Worm (Caenorhabditis elegans) whole organism, midembryonic: ENCODE data around the gene K10C2.8.

Experiments used
- T22C8.4 ChIP-seq: fragments of 200-800 bp; sonication (Bioruptor generic); IDR thresholded peaks from 2 replicates; pipeline ENCODE4 v1.3.6; 2022; ENCODE audit warnings: missing genetic modification characterization, missing compliant biosample characterization
- cog-1 ChIP-seq: sonication (generic microtip); optimal IDR thresholded peaks from 2 replicates; lab custom pipeline; 2016; ENCODE audit warnings: missing genetic modification characterization, missing compliant biosample characterization
- flt-1 ChIP-seq: fragments of 200-800 bp; sonication (Bioruptor generic); IDR thresholded peaks from 2 replicates; pipeline ENCODE4 v1.3.6; 2022; ENCODE audit warnings: missing genetic modification characterization, missing compliant biosample characterization
- ref-1 ChIP-seq: fragments of 200-800 bp; sonication (Bioruptor generic); conservative IDR thresholded peaks from 2 replicates; pipeline ENCODE4 v1.3.6; 2022; ENCODE audit warnings: missing genetic modification reagents, missing genetic modification characterization, missing compliant biosample characterization
- tab-1 ChIP-seq: fragments of 200-800 bp; sonication (Bioruptor generic); IDR thresholded peaks from 2 replicates; pipeline ENCODE4 v1.3.6; 2022; ENCODE audit warnings: missing genetic modification characterization, missing compliant biosample characterization
- ztf-29 ChIP-seq: fragments of 200-800 bp; sonication (Bioruptor generic); IDR thresholded peaks from 2 replicates; pipeline ENCODE4 v1.3.6; 2022; ENCODE audit warnings: missing genetic modification reagents, missing genetic modification characterization, missing compliant biosample characterization

DNA sequence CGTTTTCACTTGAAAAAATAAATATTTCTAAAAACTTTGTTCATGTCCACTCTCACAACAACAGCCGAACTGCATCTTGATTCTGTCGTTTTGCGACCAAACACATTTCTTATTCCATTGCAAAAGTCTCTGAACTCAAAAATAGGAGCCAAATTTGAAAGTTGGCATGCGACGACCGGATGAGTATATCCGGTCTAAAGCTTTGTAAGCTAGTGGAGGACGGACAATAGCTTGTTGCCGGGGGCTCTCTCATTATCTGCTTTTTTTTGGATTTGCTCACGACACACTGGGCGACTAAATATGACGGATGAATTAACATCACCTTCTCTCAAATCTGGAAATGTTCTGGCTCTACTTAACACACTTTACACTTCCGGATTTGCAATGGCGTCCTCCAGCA, 24.3 kb upstream of the K10C2.8 start, which contains the start of gene K04E7.1:
- no peak for TF ChIP-seq T22C8.4 (GFP tag; lab: Robert Waterston, UW)
- TF ChIP-seq ref-1 (GFP tag; lab: Robert Waterston, UW) = no peak
- TF ChIP-seq tab-1 = no peak
- TF ChIP-seq flt-1 = no peak
- TF ChIP-seq ztf-29 (GFP tag; lab: Robert Waterston, UW) = no peak
- TF ChIP-seq cog-1 (tag; lab: Kevin White, UChicago) = no peak
